Worm (Caenorhabditis elegans) whole organism, young adult: ENCODE measurements around the gene fbxa-88.

Experiments
- B0336.3 ChIP-seq: fragments of 200-800 bp; sonication (Bioruptor generic); IDR thresholded peaks from 2 replicates; pipeline ENCODE4 v1.3.6; 2022; ENCODE audit warnings: missing genetic modification characterization, missing compliant biosample characterization
- F23B12.7 ChIP-seq: sonication (generic microtip); optimal IDR thresholded peaks from 2 replicates; lab custom pipeline; 2017; ENCODE audit warnings: missing genetic modification characterization, mild to moderate bottlenecking, missing compliant biosample characterization, antibody characterized with exemption, moderate library complexity; ENCODE audit not compliant: insufficient read depth
- F33H1.4 ChIP-seq: fragments of 200-800 bp; sonication (Bioruptor generic); IDR thresholded peaks from 2 replicates; pipeline ENCODE4 v1.3.6; 2022; ENCODE audit warnings: missing genetic modification reagents, missing genetic modification characterization, missing compliant biosample characterization
- F49E8.2 ChIP-seq: sonication (generic microtip); optimal IDR thresholded peaks from 3 replicates; lab custom pipeline; 2017; ENCODE audit warnings: missing genetic modification characterization, mild to moderate bottlenecking, missing compliant biosample characterization, antibody characterized with exemption, moderate library complexity; ENCODE audit not compliant: insufficient read depth
- F55B11.4 ChIP-seq: sonication (generic microtip); optimal IDR thresholded peaks from 2 replicates; lab custom pipeline; 2016; ENCODE audit warnings: missing compliant biosample characterization, missing genetic modification characterization, borderline replicate concordance; ENCODE audit not compliant: insufficient read depth
- F57C9.4 ChIP-seq: sonication (generic microtip); optimal IDR thresholded peaks from 2 replicates; lab custom pipeline; 2017; ENCODE audit warnings: mild to moderate bottlenecking, missing genetic modification characterization, missing compliant biosample characterization
- K12H6.12 ChIP-seq: fragments of 200-800 bp; sonication (Bioruptor generic); optimal IDR thresholded peaks from 2 replicates; lab custom pipeline; 2018; ENCODE audit warnings: mild to moderate bottlenecking, missing genetic modification characterization, missing compliant biosample characterization
- Y53F4B.3 ChIP-seq: fragments of 200-800 bp; sonication (Bioruptor generic); IDR thresholded peaks from 2 replicates; pipeline ENCODE4 v1.3.6; 2022; ENCODE audit warnings: missing genetic modification reagents, missing genetic modification characterization, missing compliant biosample characterization
- Y67H2A.10 ChIP-seq: fragments of 200-800 bp; sonication (Bioruptor generic); conservative IDR thresholded peaks from 2 replicates; pipeline ENCODE4 v1.3.6; 2022; ENCODE audit warnings: missing genetic modification reagents, missing genetic modification characterization, missing compliant biosample characterization
- ama-1 ChIP-seq, 3 experiments: fragments of 150-350 bp in 1 of 3; sonication (generic microtip) in 2 of 3; optimal IDR thresholded peaks; 2 replicates each; lab custom pipeline; 2014 to 2018; ENCODE audit warnings: missing biosample characterization in 2 of 3, missing genetic modification characterization in 2 of 3, missing genetic modification reagents in 2 of 3
- athp-1 ChIP-seq: sonication (generic microtip); optimal IDR thresholded peaks from 2 replicates; lab custom pipeline; 2017; ENCODE audit warnings: mild to moderate bottlenecking, missing genetic modification characterization, missing compliant biosample characterization
- ceh-27 ChIP-seq: fragments of 200-800 bp; sonication (Bioruptor generic); optimal IDR thresholded peaks from 2 replicates; lab custom pipeline; 2018; ENCODE audit warnings: mild to moderate bottlenecking, missing genetic modification characterization, moderate library complexity, missing compliant biosample characterization
- ceh-79 ChIP-seq: sonication (generic microtip); optimal IDR thresholded peaks from 2 replicates; lab custom pipeline; 2017; ENCODE audit warnings: mild to moderate bottlenecking, missing genetic modification characterization, missing compliant biosample characterization
- die-1 ChIP-seq: sonication (generic microtip); optimal IDR thresholded peaks from 2 replicates; lab custom pipeline; 2016; ENCODE audit warnings: missing genotype, mild to moderate bottlenecking, missing genetic modification characterization, missing compliant biosample characterization
- efl-1 ChIP-seq: fragments of 150-350 bp; optimal IDR thresholded peaks from 2 replicates; lab custom pipeline; 2014; ENCODE audit warnings: missing biosample characterization, missing genetic modification reagents, missing genetic modification characterization
- hlh-12 ChIP-seq: sonication (generic microtip); optimal IDR thresholded peaks from 2 replicates; lab custom pipeline; 2016; ENCODE audit warnings: missing genetic modification characterization, missing compliant biosample characterization
- hmg-20 ChIP-seq: fragments of 200-800 bp; sonication (Bioruptor generic); IDR thresholded peaks from 2 replicates; pipeline ENCODE4 v1.3.6; 2022; ENCODE audit warnings: missing genetic modification reagents, missing genetic modification characterization, missing compliant biosample characterization
- hrde-1 ChIP-seq: sonication (generic microtip); optimal IDR thresholded peaks from 2 replicates; lab custom pipeline; 2016; ENCODE audit warnings: missing genetic modification characterization, mild to moderate bottlenecking, missing compliant biosample characterization, moderate library complexity, missing genotype, missing genetic modification reagents, borderline replicate concordance
- lin-54 ChIP-seq: fragments of 200-800 bp; sonication (Bioruptor generic); optimal IDR thresholded peaks from 2 replicates; lab custom pipeline; 2018; ENCODE audit warnings: mild to moderate bottlenecking, missing genetic modification characterization, missing compliant biosample characterization
- lir-1 ChIP-seq: fragments of 200-800 bp; sonication (Bioruptor generic); conservative IDR thresholded peaks from 2 replicates; pipeline ENCODE4 v1.3.6; 2022; ENCODE audit warnings: missing genetic modification reagents, missing genetic modification characterization, missing compliant biosample characterization
- lsl-1 ChIP-seq: fragments of 200-800 bp; sonication (Bioruptor generic); optimal IDR thresholded peaks from 2 replicates; lab custom pipeline; 2018; ENCODE audit warnings: mild to moderate bottlenecking, missing genetic modification characterization, moderate library complexity, missing compliant biosample characterization
- madf-6 ChIP-seq: fragments of 200-800 bp; sonication (Bioruptor generic); IDR thresholded peaks from 2 replicates; pipeline ENCODE4 v1.3.6; 2022; ENCODE audit warnings: missing genetic modification reagents, missing genetic modification characterization, missing compliant biosample characterization
- nfyb-1 ChIP-seq: fragments of 200-800 bp; sonication (Bioruptor generic); IDR thresholded peaks from 2 replicates; pipeline ENCODE4 v1.3.6; 2022; ENCODE audit warnings: missing genetic modification reagents, missing genetic modification characterization, missing compliant biosample characterization
- nhr-27 ChIP-seq: fragments of 200-800 bp; sonication (Bioruptor generic); optimal IDR thresholded peaks from 2 replicates; lab custom pipeline; 2018; ENCODE audit warnings: mild to moderate bottlenecking, missing genetic modification characterization, moderate library complexity, missing compliant biosample characterization
- nhr-90 ChIP-seq: sonication (generic microtip); optimal IDR thresholded peaks from 2 replicates; lab custom pipeline; 2016; ENCODE audit warnings: missing genotype, mild to moderate bottlenecking, missing genetic modification characterization, missing compliant biosample characterization
- pbrm-1 ChIP-seq: fragments of 200-800 bp; sonication (Bioruptor generic); IDR thresholded peaks from 2 replicates; pipeline ENCODE4 v1.3.6; 2022; ENCODE audit warnings: missing genetic modification reagents, missing genetic modification characterization, missing compliant biosample characterization
- rcor-1 ChIP-seq: fragments of 200-800 bp; sonication (Bioruptor generic); IDR thresholded peaks from 2 replicates; pipeline ENCODE4 v1.3.6; 2022; ENCODE audit warnings: missing genetic modification reagents, missing genetic modification characterization, missing compliant biosample characterization
- repo-1 ChIP-seq: sonication (generic microtip); optimal IDR thresholded peaks from 2 replicates; lab custom pipeline; 2017; ENCODE audit warnings: mild to moderate bottlenecking, missing genetic modification characterization, missing compliant biosample characterization
- rpc-1 ChIP-seq, 2 experiments: fragments of 150-350 bp in 1 of 2; sonication (generic microtip) in 1 of 2; optimal IDR thresholded peaks; 2 replicates each; lab custom pipeline; 2014 to 2018; ENCODE audit warnings: missing biosample characterization in 1 of 2, missing genetic modification characterization in 1 of 2, missing genetic modification reagents in 1 of 2, missing genotype in 1 of 2
- somi-1 ChIP-seq: fragments of 200-800 bp; sonication (Bioruptor generic); optimal IDR thresholded peaks from 2 replicates; lab custom pipeline; 2018; ENCODE audit warnings: mild to moderate bottlenecking, missing genetic modification characterization, missing compliant biosample characterization
- sptf-2 ChIP-seq: fragments of 200-800 bp; sonication (Bioruptor generic); optimal IDR thresholded peaks from 2 replicates; lab custom pipeline; 2018; ENCODE audit warnings: mild to moderate bottlenecking, missing genetic modification characterization, missing compliant biosample characterization
- unc-62 ChIP-seq: fragments of 150-350 bp; optimal IDR thresholded peaks from 2 replicates; lab custom pipeline; 2014; ENCODE audit warnings: missing biosample characterization, missing genetic modification reagents, missing genetic modification characterization
- xnd-1 ChIP-seq: sonication (generic microtip); optimal IDR thresholded peaks from 2 replicates; lab custom pipeline; 2016; ENCODE audit warnings: missing genotype, missing genetic modification reagents, missing genetic modification characterization, missing compliant biosample characterization
- zfh-2 ChIP-seq: fragments of 200-800 bp; sonication (Bioruptor generic); conservative IDR thresholded peaks from 2 replicates; pipeline ENCODE4 v1.3.6; 2022; ENCODE audit warnings: missing genetic modification reagents, missing genetic modification characterization, missing compliant biosample characterization
- ztf-18 ChIP-seq: sonication (generic microtip); optimal IDR thresholded peaks from 2 replicates; lab custom pipeline; 2016; ENCODE audit warnings: missing genotype, mild to moderate bottlenecking, missing genetic modification characterization, missing compliant biosample characterization
- ztf-22 ChIP-seq: fragments of 200-800 bp; sonication (Bioruptor generic); optimal IDR thresholded peaks from 2 replicates; lab custom pipeline; 2018; ENCODE audit warnings: mild to moderate bottlenecking, missing genetic modification characterization, moderate library complexity, missing compliant biosample characterization
- ztf-26 ChIP-seq: sonication (generic microtip); optimal IDR thresholded peaks from 2 replicates; lab custom pipeline; 2017; ENCODE audit warnings: missing genetic modification characterization, missing compliant biosample characterization

Gene fbxa-88

ce11 chrV:16182110-16182509 lies 39.2 kb upstream of the fbxa-88 start, which contains the start of gene srz-13:
Gene srz-13 (plus strand): TSS chrV:16182410.
- TF ChIP-seq madf-6 (GFP tag; lab: Robert Waterston, UW) = no peak
- no peak for TF ChIP-seq somi-1 (GFP tag; lab: Kevin White, UChicago)
- no peak for TF ChIP-seq ztf-22 (GFP tag; lab: Kevin White, UChicago)
- no peak for TF ChIP-seq ceh-79 (tag; lab: Kevin White, UChicago)
- TF ChIP-seq Y67H2A.10 = no peak
- TF ChIP-seq hmg-20 (GFP tag; lab: Robert Waterston, UW) = no peak
- no peak for TF ChIP-seq rcor-1 (GFP tag; lab: Robert Waterston, UW)
- no peak for TF ChIP-seq rpc-1 (optimal IDR thresholded peaks at IDR 0.05; lab: Kevin White, UChicago)
- no peak for TF ChIP-seq rpc-1 (tag; optimal IDR thresholded peaks at IDR 0.05; lab: Kevin White, UChicago)
- no peak for TF ChIP-seq F57C9.4 (tag; lab: Kevin White, UChicago)
- no peak for TF ChIP-seq nfyb-1
- TF ChIP-seq die-1 = no peak
- no peak for TF ChIP-seq repo-1 (tag; lab: Kevin White, UChicago)
- TF ChIP-seq lin-54 (GFP tag; lab: Kevin White, UChicago) = no peak
- no peak for TF ChIP-seq ama-1 (optimal IDR thresholded peaks at IDR 0.05; lab: Kevin White, UChicago)
- TF ChIP-seq ama-1 (GFP tag; optimal IDR thresholded peaks at IDR 0.05; lab: Kevin White, UChicago) = no peak
- no peak for TF ChIP-seq hrde-1
- TF ChIP-seq F49E8.2 (tag; lab: Kevin White, UChicago) = no peak
- TF ChIP-seq nhr-27 (tag; lab: Kevin White, UChicago) = no peak
- no peak for TF ChIP-seq athp-1
- TF ChIP-seq pbrm-1 (GFP tag; lab: Robert Waterston, UW) = no peak

DNA sequence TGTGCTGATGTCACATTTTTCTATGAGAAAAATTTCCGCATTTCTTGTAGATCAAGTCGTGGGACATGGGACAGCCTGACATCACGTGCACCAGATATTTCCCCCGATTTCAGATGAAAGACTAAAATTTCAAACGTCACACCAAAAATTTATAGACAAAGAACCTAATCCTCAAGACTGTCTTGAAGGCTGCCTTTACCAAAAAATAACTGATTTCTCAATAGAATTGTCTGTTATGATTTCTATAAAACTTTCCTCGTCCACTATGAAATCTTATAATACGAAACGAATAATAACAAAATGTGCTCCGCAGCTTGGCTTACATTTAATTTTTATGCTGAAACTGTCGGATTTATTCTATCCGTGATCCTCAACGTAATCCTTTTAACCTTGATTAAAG lies 37.4 kb upstream of the fbxa-88 start, which contains the start of gene str-106:
TSS of gene str-106 (plus strand) at position 301 of the 400 bp plus-strand sequence.
- TF ChIP-seq ztf-26 (tag; lab: Kevin White, UChicago) = no peak
- TF ChIP-seq lsl-1 (GFP tag; lab: Kevin White, UChicago) = no peak
- TF ChIP-seq ztf-18 (tag; lab: Kevin White, UChicago) = no peak
- no peak for TF ChIP-seq F33H1.4 (GFP tag; lab: Robert Waterston, UW)
- no peak for TF ChIP-seq hlh-12
- TF ChIP-seq madf-6 (GFP tag; lab: Robert Waterston, UW) = no peak
- TF ChIP-seq athp-1 = no peak
- TF ChIP-seq F55B11.4 = no peak

DNA sequence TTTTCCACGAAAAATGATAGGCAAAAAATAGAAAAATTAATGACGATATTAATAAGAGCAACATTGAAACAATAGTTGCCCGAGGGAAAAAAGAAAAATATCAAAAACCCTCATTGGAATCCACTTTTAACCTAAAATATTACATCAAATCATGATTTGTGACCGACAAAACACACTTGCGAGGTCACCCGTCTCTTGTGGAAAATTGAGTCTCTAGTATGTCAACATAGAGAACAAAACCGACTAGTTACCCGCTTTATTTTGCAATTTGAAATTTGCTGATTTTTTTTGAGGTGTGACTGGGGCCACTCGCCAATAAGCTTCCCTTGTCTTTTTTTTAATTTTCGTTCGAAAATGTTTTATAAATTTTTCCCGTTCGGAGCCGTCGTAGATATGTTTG lies 32.8 kb upstream of the fbxa-88 start, which contains the start of gene cyp-33D1:
TSS of gene cyp-33D1 (minus strand) at position 101 of the 400 bp plus-strand sequence.
- TF ChIP-seq nhr-27 (tag; lab: Kevin White, UChicago) (no peak), ama-1 (optimal IDR thresholded peaks at IDR 0.05; lab: Kevin White, UChicago) (no peak), ama-1 (GFP tag; optimal IDR thresholded peaks at IDR 0.05; lab: Kevin White, UChicago) (no peak), nhr-90 (no peak), lir-1 (GFP tag; lab: Robert Waterston, UW) (no peak), efl-1 (GFP tag; lab: Kevin White, UChicago) (no peak), unc-62 (GFP tag; lab: Kevin White, UChicago) (no peak), K12H6.12 (no peak), ceh-27 (no peak), Y53F4B.3 (no peak), lsl-1 (GFP tag; lab: Kevin White, UChicago) (no peak), zfh-2 (no peak), F23B12.7 (tag; lab: Kevin White, UChicago) (no peak), sptf-2 (GFP tag; lab: Kevin White, UChicago) (no peak), B0336.3 (GFP tag; lab: Robert Waterston, UW) (no peak), xnd-1 (tag; lab: Kevin White, UChicago) (no peak)
